In the genomic region with DNA sequence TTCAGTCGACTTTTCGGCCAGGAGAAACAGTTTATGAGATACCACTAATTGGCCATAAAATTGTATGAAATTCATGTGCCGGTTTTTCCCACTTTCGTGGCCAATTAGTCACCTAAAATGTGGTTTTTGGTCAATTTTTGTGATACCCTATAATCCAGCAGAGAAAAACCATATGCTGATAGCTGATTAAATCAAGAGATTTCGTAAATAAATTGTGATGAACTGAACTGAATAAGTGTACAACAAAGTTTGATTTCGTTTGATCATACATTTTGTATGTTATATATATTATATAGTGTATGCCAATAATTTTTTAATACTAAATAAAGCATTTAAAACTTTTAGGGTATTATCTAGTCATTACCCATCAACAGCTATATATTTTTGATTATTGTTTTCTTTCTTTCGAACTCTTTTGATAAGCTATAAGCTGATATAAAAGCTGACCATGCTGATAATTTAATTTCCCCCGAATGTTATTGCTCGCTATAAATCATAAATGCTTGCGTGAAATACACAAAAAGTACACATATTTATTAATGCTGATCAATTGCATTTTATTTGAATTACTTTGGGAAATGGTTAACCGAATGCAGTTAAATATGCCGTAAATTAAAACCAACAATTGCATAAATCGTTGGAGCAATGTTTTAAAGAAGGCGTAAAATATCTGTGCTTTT, we compare ENCODE assay signal across 1 fruit fly cellular context.
A peak's percentile ranks its signal among the peaks of the same experiment; 100 is the strongest.
TF ChIP-seq lines count a peak whose summit lies in the region.

No protein-coding gene starts in this region.

TF ChIP-seq in whole organism, embryonic, 481 proteins besides CTCF, POLR2A, EP300 and RAD21 (continued from another document and continues in another):
- no peak for TF ChIP-seq CG17568 (GFP tag; optimal IDR thresholded peaks at IDR 0.05; lab: Kevin White, UChicago)
- TF ChIP-seq CG13624 (GFP tag; optimal IDR thresholded peaks at IDR 0.05; lab: Kevin White, UChicago) = no peak
- no peak for TF ChIP-seq C15 (GFP tag; IDR thresholded peaks at IDR 0.05; lab: Robert Waterston, UW)
- TF ChIP-seq Bdp1 (GFP tag; optimal IDR thresholded peaks at IDR 0.05; lab: Kevin White, UChicago) = no peak
- TF ChIP-seq Vsx1 (GFP tag; optimal IDR thresholded peaks at IDR 0.05; lab: Kevin White, UChicago) = peak; percentile 85
- TF ChIP-seq D19B (GFP tag; optimal IDR thresholded peaks at IDR 0.05; lab: Kevin White, UChicago) = peak; percentile 94
- no peak for TF ChIP-seq nau (GFP tag; optimal IDR thresholded peaks at IDR 0.05; lab: Kevin White, UChicago)
- TF ChIP-seq pnt (GFP tag; optimal IDR thresholded peaks at IDR 0.05; lab: Kevin White, UChicago) = no peak
- no peak for TF ChIP-seq CG9817 (tag; optimal IDR thresholded peaks at IDR 0.05; lab: Kevin White, UChicago)
- no peak for TF ChIP-seq rib (GFP tag; IDR thresholded peaks at IDR 0.05; lab: Robert Waterston, UW)
- TF ChIP-seq Asciz (GFP tag; optimal IDR thresholded peaks at IDR 0.05; lab: Kevin White, UChicago) = no peak
- no peak for TF ChIP-seq tin (GFP tag; optimal IDR thresholded peaks at IDR 0.05; lab: Kevin White, UChicago)
- TF ChIP-seq HLHmδ (GFP tag; optimal IDR thresholded peaks at IDR 0.05; lab: Kevin White, UChicago) = no peak
- no peak for TF ChIP-seq inv (GFP tag; IDR thresholded peaks at IDR 0.05; lab: Robert Waterston, UW; ENCODE audit: partially characterized antibody)
- no peak for TF ChIP-seq CG13894 (tag; optimal IDR thresholded peaks at IDR 0.05; lab: Kevin White, UChicago)
- no peak for TF ChIP-seq CG10321 (GFP tag; IDR thresholded peaks at IDR 0.05; lab: Robert Waterston, UW)
- no peak for TF ChIP-seq GATAe (GFP tag; conservative IDR thresholded peaks at IDR 0.05; lab: Robert Waterston, UW)
- no peak for TF ChIP-seq CG11695 (GFP tag; IDR thresholded peaks at IDR 0.05; lab: Robert Waterston, UW)
- no peak for TF ChIP-seq CG13296 (GFP tag; optimal IDR thresholded peaks at IDR 0.05; lab: Kevin White, UChicago)
- peak; percentile 3 for TF ChIP-seq CG7839 (tag; optimal IDR thresholded peaks at IDR 0.05; lab: Kevin White, UChicago)
- no peak for TF ChIP-seq CG2116 (GFP tag; optimal IDR thresholded peaks at IDR 0.05; lab: Kevin White, UChicago)
- TF ChIP-seq CkIIα-i1 (GFP tag; IDR thresholded peaks at IDR 0.05; lab: Robert Waterston, UW) = no peak
- no peak for TF ChIP-seq luna (GFP tag; optimal IDR thresholded peaks at IDR 0.05; lab: Kevin White, UChicago)
- peak; percentile 54 for TF ChIP-seq D19A (tag; optimal IDR thresholded peaks at IDR 0.05; lab: Kevin White, UChicago)
- TF ChIP-seq CG4328 (GFP tag; optimal IDR thresholded peaks at IDR 0.05; lab: Kevin White, UChicago) = no peak
- TF ChIP-seq peb (GFP tag; IDR thresholded peaks at IDR 0.05; lab: Robert Waterston, UW) = no peak
- no peak for TF ChIP-seq CG5245 (GFP tag; optimal IDR thresholded peaks at IDR 0.05; lab: Kevin White, UChicago)
- TF ChIP-seq CG32532 (GFP tag; IDR thresholded peaks at IDR 0.05; lab: Robert Waterston, UW) = no peak
- no peak for TF ChIP-seq lilli (GFP tag; optimal IDR thresholded peaks at IDR 0.05; lab: Kevin White, UChicago)
- TF ChIP-seq otp (GFP tag; IDR thresholded peaks at IDR 0.05; lab: Robert Waterston, UW) = no peak
- no peak for TF ChIP-seq Blimp-1 (GFP tag; optimal IDR thresholded peaks at IDR 0.05; lab: Kevin White, UChicago)
- TF ChIP-seq mam (GFP tag; optimal IDR thresholded peaks at IDR 0.05; lab: Kevin White, UChicago) = no peak
- TF ChIP-seq CG18599 (GFP tag; optimal IDR thresholded peaks at IDR 0.05; lab: Kevin White, UChicago) = peak; percentile 11
- no peak for TF ChIP-seq CG17829 (tag; optimal IDR thresholded peaks at IDR 0.05; lab: Kevin White, UChicago)
- TF ChIP-seq CG10147 (GFP tag; optimal IDR thresholded peaks at IDR 0.05; lab: Kevin White, UChicago) = no peak
- no peak for TF ChIP-seq CG1603 (tag; optimal IDR thresholded peaks at IDR 0.05; lab: Kevin White, UChicago)
- TF ChIP-seq CG7928 (GFP tag; optimal IDR thresholded peaks at IDR 0.05; lab: Kevin White, UChicago) = no peak
- TF ChIP-seq Lhr (GFP tag; optimal IDR thresholded peaks at IDR 0.05; lab: Kevin White, UChicago) = no peak
- TF ChIP-seq Dll (GFP tag; IDR thresholded peaks at IDR 0.05; lab: Robert Waterston, UW; ENCODE audit: partially characterized antibody) = no peak
- TF ChIP-seq Taf1 (GFP tag; IDR thresholded peaks at IDR 0.05; lab: Robert Waterston, UW) = no peak
- TF ChIP-seq Max (GFP tag; optimal IDR thresholded peaks at IDR 0.05; lab: Kevin White, UChicago) = no peak
- TF ChIP-seq Atf-2 (GFP tag; optimal IDR thresholded peaks at IDR 0.05; lab: Kevin White, UChicago) = no peak
- no peak for TF ChIP-seq Doc3 (GFP tag; IDR thresholded peaks at IDR 0.05; lab: Robert Waterston, UW; ENCODE audit: partially characterized antibody)
- TF ChIP-seq CG15479 (GFP tag; optimal IDR thresholded peaks at IDR 0.05; lab: Kevin White, UChicago) = no peak
- 0 out of 2 replicates have a peak, but pooled peaks have one; percentile 13 for TF ChIP-seq CG14441 (GFP tag; IDR thresholded peaks at IDR 0.05; lab: Robert Waterston, UW)
- no peak for TF ChIP-seq her (GFP tag; optimal IDR thresholded peaks at IDR 0.05; lab: Kevin White, UChicago)
- no peak for TF ChIP-seq run (tag; optimal IDR thresholded peaks at IDR 0.05; lab: Kevin White, UChicago)
- peak in 1 of 2 experiments; percentile 10 for TF ChIP-seq Eip74EF (GFP tag; optimal IDR thresholded peaks at IDR 0.05; lab: Kevin White, UChicago)
- no peak for TF ChIP-seq CG7357 (GFP tag; IDR thresholded peaks at IDR 0.05; lab: Robert Waterston, UW)
- no peak for TF ChIP-seq unc-4 (GFP tag; IDR thresholded peaks at IDR 0.05; lab: Robert Waterston, UW; ENCODE audit: partially characterized antibody)
- TF ChIP-seq CG7556 (GFP tag; optimal IDR thresholded peaks at IDR 0.05; lab: Kevin White, UChicago) = no peak
- TF ChIP-seq CG6854 (GFP tag; optimal IDR thresholded peaks at IDR 0.05; lab: Kevin White, UChicago) = no peak
- no peak for TF ChIP-seq Dfd (GFP tag; optimal IDR thresholded peaks at IDR 0.05; lab: Kevin White, UChicago)
- TF ChIP-seq CG2875 (GFP tag; optimal IDR thresholded peaks at IDR 0.05; lab: Kevin White, UChicago) = no peak
- TF ChIP-seq dmrt99B (tag; optimal IDR thresholded peaks at IDR 0.05; lab: Kevin White, UChicago) = no peak
- no peak for TF ChIP-seq chm (GFP tag; IDR thresholded peaks at IDR 0.05; lab: Robert Waterston, UW)
- no peak for TF ChIP-seq zen (tag; optimal IDR thresholded peaks at IDR 0.05; lab: Kevin White, UChicago)
- TF ChIP-seq nerfin-2 (GFP tag; IDR thresholded peaks at IDR 0.05; lab: Robert Waterston, UW; ENCODE audit: partially characterized antibody) = no peak
- TF ChIP-seq Neu2 (GFP tag; optimal IDR thresholded peaks at IDR 0.05; lab: Kevin White, UChicago; ENCODE audit: borderline replicate concordance) = peak; percentile 40
- no peak for TF ChIP-seq slp2 (GFP tag; optimal IDR thresholded peaks at IDR 0.05; lab: Kevin White, UChicago)
- TF ChIP-seq bigmax (GFP tag; optimal IDR thresholded peaks at IDR 0.05; lab: Kevin White, UChicago) = no peak
- TF ChIP-seq Gug (GFP tag; IDR thresholded peaks at IDR 0.05; lab: Robert Waterston, UW) = no peak
- TF ChIP-seq Gsc (GFP tag; IDR thresholded peaks at IDR 0.05; lab: Robert Waterston, UW) = no peak
- no peak for TF ChIP-seq bsh (GFP tag; optimal IDR thresholded peaks at IDR 0.05; lab: Kevin White, UChicago)
- TF ChIP-seq CoRest (tag; optimal IDR thresholded peaks at IDR 0.05; lab: Kevin White, UChicago) = no peak
- peak; percentile 24 for TF ChIP-seq PHDP (tag; optimal IDR thresholded peaks at IDR 0.05; lab: Kevin White, UChicago)
- TF ChIP-seq Jarid2 (GFP tag; optimal IDR thresholded peaks at IDR 0.05; lab: Kevin White, UChicago) = no peak
- no peak for TF ChIP-seq Drgx (GFP tag; IDR thresholded peaks at IDR 0.05; lab: Robert Waterston, UW)
- TF ChIP-seq CG12391 (tag; optimal IDR thresholded peaks at IDR 0.05; lab: Kevin White, UChicago) = no peak
- TF ChIP-seq unpg (GFP tag; optimal IDR thresholded peaks at IDR 0.05; lab: Kevin White, UChicago) = no peak
- TF ChIP-seq fru (optimal IDR thresholded peaks at IDR 0.05; lab: Kevin White, UChicago) = no peak
- TF ChIP-seq slou (GFP tag; optimal IDR thresholded peaks at IDR 0.05; lab: Kevin White, UChicago) = no peak
- no peak for TF ChIP-seq CG43689 (GFP tag; IDR thresholded peaks at IDR 0.05; lab: Robert Waterston, UW)
- no peak for TF ChIP-seq h (optimal IDR thresholded peaks at IDR 0.05; lab: Kevin White, UChicago)
- peak; percentile 4 for TF ChIP-seq CG11504 (tag; optimal IDR thresholded peaks at IDR 0.05; lab: Kevin White, UChicago)
- no peak for TF ChIP-seq CG10654 (GFP tag; optimal IDR thresholded peaks at IDR 0.05; lab: Kevin White, UChicago)
- TF ChIP-seq wor (GFP tag; IDR thresholded peaks at IDR 0.05; lab: Robert Waterston, UW) = no peak
- TF ChIP-seq CG6683 (GFP tag; optimal IDR thresholded peaks at IDR 0.05; lab: Kevin White, UChicago) = no peak
- TF ChIP-seq CG18619 (GFP tag; optimal IDR thresholded peaks at IDR 0.05; lab: Kevin White, UChicago) = no peak
- no peak for TF ChIP-seq CG12104 (GFP tag; optimal IDR thresholded peaks at IDR 0.05; lab: Kevin White, UChicago)
- TF ChIP-seq Dip2 (GFP tag; IDR thresholded peaks at IDR 0.05; lab: Robert Waterston, UW) = no peak
- TF ChIP-seq Lpt (GFP tag; optimal IDR thresholded peaks at IDR 0.05; lab: Kevin White, UChicago) = no peak
- no peak for TF ChIP-seq E2f2 (GFP tag; IDR thresholded peaks at IDR 0.05; lab: Robert Waterston, UW)
- no peak for TF ChIP-seq CG4424 (GFP tag; optimal IDR thresholded peaks at IDR 0.05; lab: Kevin White, UChicago)
- TF ChIP-seq CG30020 (tag; optimal IDR thresholded peaks at IDR 0.05; lab: Kevin White, UChicago) = no peak
- no peak for TF ChIP-seq slbo (GFP tag; IDR thresholded peaks at IDR 0.05; lab: Robert Waterston, UW)
- no peak for TF ChIP-seq sr (GFP tag; IDR thresholded peaks at IDR 0.05; lab: Robert Waterston, UW)
- peak; percentile 16 for TF ChIP-seq Sox102F (GFP tag; optimal IDR thresholded peaks at IDR 0.05; lab: Kevin White, UChicago)
- TF ChIP-seq NC2β (GFP tag; optimal IDR thresholded peaks at IDR 0.05; lab: Kevin White, UChicago) = no peak
- no peak for TF ChIP-seq hb (GFP tag; IDR thresholded peaks at IDR 0.05; lab: Robert Waterston, UW; ENCODE audit: partially characterized antibody)
- no peak for TF ChIP-seq CG8359 (GFP tag; optimal IDR thresholded peaks at IDR 0.05; lab: Kevin White, UChicago; ENCODE audit: borderline replicate concordance)
- no peak for TF ChIP-seq CG11398 (GFP tag; optimal IDR thresholded peaks at IDR 0.05; lab: Kevin White, UChicago)
- no peak for TF ChIP-seq Fer2 (tag; optimal IDR thresholded peaks at IDR 0.05; lab: Kevin White, UChicago)
- no peak for TF ChIP-seq twi (tag; optimal IDR thresholded peaks at IDR 0.05; lab: Kevin White, UChicago)
- no peak for TF ChIP-seq CG12071 (GFP tag; optimal IDR thresholded peaks at IDR 0.05; lab: Kevin White, UChicago)
- peak; percentile 35 for TF ChIP-seq CG2678 (tag; optimal IDR thresholded peaks at IDR 0.05; lab: Kevin White, UChicago)
- TF ChIP-seq kah (GFP tag; optimal IDR thresholded peaks at IDR 0.05; lab: Kevin White, UChicago) = no peak
- no peak for TF ChIP-seq Elba2 (GFP tag; optimal IDR thresholded peaks at IDR 0.05; lab: Kevin White, UChicago)
- TF ChIP-seq cg (GFP tag; optimal IDR thresholded peaks at IDR 0.05; lab: Kevin White, UChicago) = no peak
- no peak for TF ChIP-seq Dip3 (GFP tag; optimal IDR thresholded peaks at IDR 0.05; lab: Kevin White, UChicago)
- no peak for TF ChIP-seq Scr (GFP tag; IDR thresholded peaks at IDR 0.05; lab: Robert Waterston, UW; ENCODE audit: partially characterized antibody)
- no peak for TF ChIP-seq crp (GFP tag; optimal IDR thresholded peaks at IDR 0.05; lab: Kevin White, UChicago)
- TF ChIP-seq CG42726 (GFP tag; IDR thresholded peaks at IDR 0.05; lab: Robert Waterston, UW; ENCODE audit: partially characterized antibody) = no peak
- TF ChIP-seq gro (GFP tag; optimal IDR thresholded peaks at IDR 0.05; lab: Kevin White, UChicago) = no peak
- TF ChIP-seq CG17186 (GFP tag; optimal IDR thresholded peaks at IDR 0.05; lab: Kevin White, UChicago) = no peak
- no peak for TF ChIP-seq CG2129 (GFP tag; IDR thresholded peaks at IDR 0.05; lab: Robert Waterston, UW; ENCODE audit: partially characterized antibody)
- TF ChIP-seq gem (tag; optimal IDR thresholded peaks at IDR 0.05; lab: Kevin White, UChicago) = peak; percentile 30
- no peak for TF ChIP-seq pho (GFP tag; optimal IDR thresholded peaks at IDR 0.05; lab: Kevin White, UChicago)
- TF ChIP-seq exex (tag; optimal IDR thresholded peaks at IDR 0.05; lab: Kevin White, UChicago) = peak; percentile 86
- TF ChIP-seq ftz-f1 (GFP tag; optimal IDR thresholded peaks at IDR 0.05; lab: Kevin White, UChicago) = no peak
- TF ChIP-seq lola (GFP tag; optimal IDR thresholded peaks at IDR 0.05; lab: Kevin White, UChicago) = no peak
- TF ChIP-seq zfh2 (GFP tag; optimal IDR thresholded peaks at IDR 0.05; lab: Kevin White, UChicago) = no peak
- no peak for TF ChIP-seq CG34422 (GFP tag; IDR thresholded peaks at IDR 0.05; lab: Robert Waterston, UW)
- no peak for TF ChIP-seq CG1602 (GFP tag; optimal IDR thresholded peaks at IDR 0.05; lab: Kevin White, UChicago)
- no peak for TF ChIP-seq CG17385 (GFP tag; optimal IDR thresholded peaks at IDR 0.05; lab: Kevin White, UChicago)
- TF ChIP-seq jing (GFP tag; optimal IDR thresholded peaks at IDR 0.05; lab: Kevin White, UChicago) = no peak
- no peak for TF ChIP-seq jumu (GFP tag; optimal IDR thresholded peaks at IDR 0.05; lab: Kevin White, UChicago)
- no peak for TF ChIP-seq CG12744 (GFP tag; optimal IDR thresholded peaks at IDR 0.05; lab: Kevin White, UChicago)
- no peak for TF ChIP-seq lbe (GFP tag; optimal IDR thresholded peaks at IDR 0.05; lab: Kevin White, UChicago)
- TF ChIP-seq CG10366 (GFP tag; IDR thresholded peaks at IDR 0.05; lab: Robert Waterston, UW) = no peak
- no peak for TF ChIP-seq ro (GFP tag; IDR thresholded peaks at IDR 0.05; lab: Robert Waterston, UW)
- no peak for TF ChIP-seq Atf3 (GFP tag; optimal IDR thresholded peaks at IDR 0.05; lab: Kevin White, UChicago)
- TF ChIP-seq lab (GFP tag; optimal IDR thresholded peaks at IDR 0.05; lab: Kevin White, UChicago) = peak; percentile 8
- TF ChIP-seq crc (GFP tag; optimal IDR thresholded peaks at IDR 0.05; lab: Kevin White, UChicago) = no peak
- no peak for TF ChIP-seq ato (GFP tag; IDR thresholded peaks at IDR 0.05; lab: Robert Waterston, UW; ENCODE audit: partially characterized antibody)
- no peak for TF ChIP-seq CG18262 (tag; optimal IDR thresholded peaks at IDR 0.05; lab: Kevin White, UChicago)
- no peak for TF ChIP-seq CG13287 (GFP tag; IDR thresholded peaks at IDR 0.05; lab: Robert Waterston, UW; ENCODE audit: partially characterized antibody)
- TF ChIP-seq CG9609 (GFP tag; optimal IDR thresholded peaks at IDR 0.05; lab: Kevin White, UChicago) = no peak
- no peak for TF ChIP-seq CG7372 (GFP tag; IDR thresholded peaks at IDR 0.05; lab: Robert Waterston, UW)
- TF ChIP-seq row (GFP tag; IDR thresholded peaks at IDR 0.05; lab: Robert Waterston, UW) = peak; percentile 63
